Fruit fly (Drosophila melanogaster) whole organism, embryonic: ENCODE data around the gene CG18622.

Source experiments
- ATbp ChIP-seq: fragments of 200-800 bp; sonication (Bioruptor generic); optimal IDR thresholded peaks from 2 replicates; lab custom pipeline; 2017; ENCODE audit warnings: missing biosample characterization, mild to moderate bottlenecking, missing genetic modification characterization, missing genetic modification reagents
- Ada2b ChIP-seq: fragments of 200-800 bp; sonication (Bioruptor generic); IDR thresholded peaks from 2 replicates; pipeline ENCODE4 v1.3.6; 2022; ENCODE audit warnings: missing biosample characterization, missing genetic modification characterization
- Aef1 ChIP-seq: fragments of 200-800 bp; sonication (Bioruptor generic); IDR thresholded peaks from 3 replicates; pipeline ENCODE4 v1.3.6; 2022; ENCODE audit warnings: missing biosample characterization, missing genetic modification characterization
- Asciz ChIP-seq: fragments of 200-800 bp; sonication (Bioruptor generic); optimal IDR thresholded peaks from 2 replicates; lab custom pipeline; 2017; ENCODE audit warnings: missing biosample characterization, mild to moderate bottlenecking, missing genetic modification characterization, missing genetic modification reagents
- B-H1 ChIP-seq: fragments of 200-800 bp; sonication (Bioruptor generic); IDR thresholded peaks from 3 replicates; pipeline ENCODE4 v1.3.6; 2022; ENCODE audit warnings: missing biosample characterization, missing genetic modification characterization
- CG1024 ChIP-seq: fragments of 200-800 bp; sonication (Bioruptor generic); IDR thresholded peaks from 2 replicates; pipeline ENCODE4 v1.3.6; 2022; ENCODE audit warnings: missing biosample characterization, missing genetic modification characterization
- CG10274 ChIP-seq: fragments of 200-800 bp; sonication (Bioruptor generic); optimal IDR thresholded peaks from 3 replicates; lab custom pipeline; 2017; ENCODE audit warnings: missing biosample characterization, mild to moderate bottlenecking, missing genetic modification characterization
- CG10366 ChIP-seq: fragments of 200-800 bp; sonication (Bioruptor generic); IDR thresholded peaks from 2 replicates; pipeline ENCODE4 v1.3.6; 2022; ENCODE audit warnings: missing biosample characterization, missing genetic modification characterization
- CG11247 ChIP-seq: fragments of 200-800 bp; sonication (Bioruptor generic); IDR thresholded peaks from 2 replicates; pipeline ENCODE4 v1.3.6; 2022; ENCODE audit warnings: missing biosample characterization, missing genetic modification characterization
- CG14965 ChIP-seq: fragments of 200-800 bp; sonication (Bioruptor generic); optimal IDR thresholded peaks from 2 replicates; lab custom pipeline; 2016; ENCODE audit warnings: missing biosample characterization, missing genetic modification characterization, borderline replicate concordance
- CG15601 ChIP-seq: fragments of 200-800 bp; sonication (Bioruptor generic); optimal IDR thresholded peaks from 3 replicates; lab custom pipeline; 2019; ENCODE audit warnings: missing biosample characterization, mild to moderate bottlenecking, missing genetic modification characterization, moderate library complexity
- CG31224 ChIP-seq: fragments of 200-800 bp; sonication (Bioruptor generic); IDR thresholded peaks from 2 replicates; pipeline ENCODE4 v1.3.6; 2022; ENCODE audit warnings: missing biosample characterization, missing genetic modification characterization
- CG33557 ChIP-seq: fragments of 200-800 bp; sonication (Bioruptor generic); optimal IDR thresholded peaks from 2 replicates; lab custom pipeline; 2019; ENCODE audit warnings: missing biosample characterization, mild to moderate bottlenecking, missing genetic modification characterization, moderate library complexity
- CG3407 ChIP-seq: fragments of 200-800 bp; sonication (Bioruptor generic); optimal IDR thresholded peaks from 2 replicates; lab custom pipeline; 2018; ENCODE audit warnings: missing biosample characterization, mild to moderate bottlenecking, missing genetic modification characterization
- CG34376 ChIP-seq: fragments of 200-800 bp; sonication (Bioruptor generic); optimal IDR thresholded peaks from 2 replicates; lab custom pipeline; 2018; ENCODE audit warnings: missing biosample characterization, mild to moderate bottlenecking, missing genetic modification characterization
- CG5245 ChIP-seq: fragments of 200-800 bp; sonication (Bioruptor generic); optimal IDR thresholded peaks from 3 replicates; lab custom pipeline; 2016; ENCODE audit warnings: missing biosample characterization, missing genetic modification characterization
- CG6254 ChIP-seq: fragments of 200-800 bp; sonication (Bioruptor generic); optimal IDR thresholded peaks from 3 replicates; lab custom pipeline; 2017; ENCODE audit warnings: mild to moderate bottlenecking, missing biosample characterization, missing genetic modification reagents, missing genetic modification characterization
- CG6272 ChIP-seq: fragments of 200-800 bp; sonication (Bioruptor generic); IDR thresholded peaks from 2 replicates; pipeline ENCODE4 v1.3.6; 2022; ENCODE audit warnings: missing biosample characterization, missing genetic modification characterization
- CG6765 ChIP-seq: fragments of 200-800 bp; sonication (Bioruptor generic); optimal IDR thresholded peaks from 3 replicates; lab custom pipeline; 2017; ENCODE audit warnings: missing biosample characterization, mild to moderate bottlenecking, missing genetic modification characterization
- CG6791 ChIP-seq: fragments of 200-800 bp; sonication (Bioruptor generic); IDR thresholded peaks from 3 replicates; pipeline ENCODE4 v1.3.6; 2022; ENCODE audit warnings: missing biosample characterization, missing genetic modification characterization; ENCODE audit not compliant: partially characterized antibody
- CG7745 ChIP-seq: fragments of 200-800 bp; sonication (Bioruptor generic); optimal IDR thresholded peaks from 2 replicates; lab custom pipeline; 2018; ENCODE audit warnings: missing biosample characterization, mild to moderate bottlenecking, missing genetic modification characterization, moderate library complexity
- CG7786 ChIP-seq: fragments of 200-800 bp; sonication (Bioruptor generic); optimal IDR thresholded peaks from 2 replicates; lab custom pipeline; 2016; ENCODE audit warnings: missing biosample characterization, missing genetic modification characterization
- CG7963 ChIP-seq: fragments of 200-800 bp; sonication (Bioruptor generic); IDR thresholded peaks from 3 replicates; pipeline ENCODE4 v1.3.6; 2022; ENCODE audit warnings: missing biosample characterization, missing genetic modification characterization; ENCODE audit not compliant: partially characterized antibody
- CG9215 ChIP-seq: fragments of 200-800 bp; sonication (Bioruptor generic); IDR thresholded peaks from 2 replicates; pipeline ENCODE4 v1.3.6; 2022; ENCODE audit warnings: missing biosample characterization, missing genetic modification characterization
- E2f1 ChIP-seq: fragments of 200-800 bp; sonication (Bioruptor generic); IDR thresholded peaks from 2 replicates; pipeline ENCODE4 v1.3.6; 2022; ENCODE audit warnings: missing biosample characterization, missing genetic modification characterization
- ERR ChIP-seq: fragments of 200-800 bp; sonication (Bioruptor generic); optimal IDR thresholded peaks from 2 replicates; lab custom pipeline; 2016; ENCODE audit warnings: missing biosample characterization, missing genetic modification characterization
- Elba2 ChIP-seq: fragments of 200-800 bp; sonication (Bioruptor generic); optimal IDR thresholded peaks from 3 replicates; lab custom pipeline; 2016; ENCODE audit warnings: missing biosample characterization, missing genetic modification characterization
- Neu2 ChIP-seq: fragments of 200-800 bp; sonication (Bioruptor generic); optimal IDR thresholded peaks from 3 replicates; lab custom pipeline; 2016; ENCODE audit warnings: missing biosample characterization, missing genetic modification characterization, borderline replicate concordance
- Optix ChIP-seq: fragments of 200-800 bp; sonication (Bioruptor generic); IDR thresholded peaks from 3 replicates; pipeline ENCODE4 v1.3.6; 2022; ENCODE audit warnings: missing biosample characterization, missing genetic modification characterization
- Scr ChIP-seq: fragments of 200-800 bp; sonication (Bioruptor generic); IDR thresholded peaks from 2 replicates; pipeline ENCODE4 v1.3.6; 2022; ENCODE audit warnings: missing biosample characterization, missing genetic modification characterization; ENCODE audit not compliant: partially characterized antibody
- Xbp1 ChIP-seq: fragments of 200-800 bp; sonication (Bioruptor generic); optimal IDR thresholded peaks from 3 replicates; lab custom pipeline; 2016; ENCODE audit warnings: missing biosample characterization, mild to moderate bottlenecking, missing genetic modification characterization
- aop ChIP-seq: fragments of 200-800 bp; sonication (Bioruptor generic); IDR thresholded peaks from 2 replicates; pipeline ENCODE4 v1.3.6; 2022; ENCODE audit warnings: missing biosample characterization, missing genetic modification characterization
- cad ChIP-seq: fragments of >200 bp; optimal IDR thresholded peaks from 2 replicates; lab custom pipeline; 2017; ENCODE audit warnings: missing biosample characterization, missing genetic modification characterization
- cg ChIP-seq: fragments of 200-800 bp; sonication (Bioruptor generic); optimal IDR thresholded peaks from 3 replicates; lab custom pipeline; 2019; ENCODE audit warnings: missing biosample characterization, mild to moderate bottlenecking, missing genetic modification characterization, moderate library complexity
- chif ChIP-seq, 2 experiments: fragments of 200-800 bp; sonication (Bioruptor generic); optimal IDR thresholded peaks; 3 replicates each; lab custom pipeline; 2016; ENCODE audit warnings: missing biosample characterization in 2 of 2, missing genetic modification characterization in 2 of 2
- emc ChIP-seq: fragments of 200-800 bp; sonication (Bioruptor generic); optimal IDR thresholded peaks from 2 replicates; lab custom pipeline; 2016; ENCODE audit warnings: missing biosample characterization, missing genetic modification characterization
- exex ChIP-seq: fragments of 200-800 bp; sonication (Bioruptor generic); optimal IDR thresholded peaks from 4 replicates; lab custom pipeline; 2018; ENCODE audit warnings: missing biosample characterization, mild to moderate bottlenecking, missing genetic modification characterization, moderate library complexity
- fd102C ChIP-seq: fragments of 200-800 bp; sonication (Bioruptor generic); optimal IDR thresholded peaks from 2 replicates; lab custom pipeline; 2018; ENCODE audit warnings: missing biosample characterization, mild to moderate bottlenecking, missing genetic modification characterization, moderate library complexity
- gem ChIP-seq: fragments of 200-800 bp; sonication (Bioruptor generic); optimal IDR thresholded peaks from 2 replicates; lab custom pipeline; 2019; ENCODE audit warnings: missing biosample characterization, mild to moderate bottlenecking, missing genetic modification characterization, moderate library complexity
- hb ChIP-seq: fragments of 200-800 bp; sonication (Bioruptor generic); IDR thresholded peaks from 3 replicates; pipeline ENCODE4 v1.3.6; 2022; ENCODE audit warnings: missing biosample characterization, missing genetic modification characterization; ENCODE audit not compliant: partially characterized antibody
- kah ChIP-seq: fragments of 200-800 bp; sonication (Bioruptor generic); optimal IDR thresholded peaks from 2 replicates; lab custom pipeline; 2018; ENCODE audit warnings: missing biosample characterization, mild to moderate bottlenecking, missing genetic modification characterization
- mam ChIP-seq: fragments of 200-800 bp; sonication (Bioruptor generic); optimal IDR thresholded peaks from 3 replicates; lab custom pipeline; 2016; ENCODE audit warnings: missing biosample characterization, missing genetic modification characterization
- nerfin-1 ChIP-seq: fragments of 200-800 bp; sonication (Bioruptor generic); optimal IDR thresholded peaks from 3 replicates; lab custom pipeline; 2019; ENCODE audit warnings: missing biosample characterization, mild to moderate bottlenecking, missing genetic modification characterization, moderate library complexity
- org-1 ChIP-seq: fragments of 200-800 bp; sonication (Bioruptor generic); optimal IDR thresholded peaks from 2 replicates; lab custom pipeline; 2017; ENCODE audit warnings: missing biosample characterization, missing genetic modification characterization
- p53 ChIP-seq: fragments of 200-800 bp; sonication (Bioruptor generic); optimal IDR thresholded peaks from 2 replicates; lab custom pipeline; 2016; ENCODE audit warnings: missing biosample characterization, missing genetic modification characterization
- pfk ChIP-seq: fragments of 200-800 bp; sonication (Bioruptor generic); optimal IDR thresholded peaks from 2 replicates; lab custom pipeline; 2018; ENCODE audit warnings: missing biosample characterization, mild to moderate bottlenecking, missing genetic modification characterization, moderate library complexity
- sc ChIP-seq, 3 experiments: fragments of >200 bp in 2 of 3; fragments of 200-800 bp in 1 of 3; sonication (Bioruptor generic) in 1 of 3; optimal IDR thresholded peaks; 2 replicates in 2 of 3; 3 replicates in 1 of 3; lab custom pipeline; 2017; ENCODE audit warnings: mild to moderate bottlenecking in 1 of 3, missing biosample characterization in 1 of 3, missing genetic modification characterization in 1 of 3, missing genetic modification reagents in 1 of 3
- tup ChIP-seq: fragments of 200-800 bp; sonication (Bioruptor generic); optimal IDR thresholded peaks from 2 replicates; lab custom pipeline; 2016; ENCODE audit warnings: missing biosample characterization, mild to moderate bottlenecking, missing genetic modification characterization, moderate library complexity
- twi ChIP-seq: fragments of 200-800 bp; optimal IDR thresholded peaks from 2 replicates; lab custom pipeline; 2019; ENCODE audit warnings: missing biosample characterization, mild to moderate bottlenecking, missing genetic modification characterization, moderate library complexity

Gene CG18622

DNA sequence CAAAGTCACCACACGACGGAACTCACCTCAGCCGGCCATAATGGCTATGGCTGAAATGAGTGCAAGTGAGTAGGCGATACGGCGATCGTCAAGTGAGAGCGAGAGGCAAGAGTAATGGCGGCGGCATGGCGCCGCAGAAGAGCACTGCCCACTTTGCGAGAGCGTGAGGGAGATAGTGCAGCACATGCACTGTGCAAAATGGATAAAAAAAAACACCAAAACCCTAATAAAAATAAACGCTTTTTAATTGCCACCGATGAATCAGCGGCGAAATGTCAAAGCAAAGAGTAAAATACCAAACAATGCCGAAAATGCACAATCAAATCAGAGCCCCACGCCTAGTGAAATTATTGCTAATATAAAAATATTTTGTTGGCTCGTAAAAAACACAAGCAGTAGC lies 38.9 kb downstream of the CG18622 start (continued):
- TF ChIP-seq CG6765 (GFP tag; lab: Kevin White, UChicago): no peak
- peak; percentile 13 for TF ChIP-seq gem (tag; lab: Kevin White, UChicago)
- TF ChIP-seq CG34376 (GFP tag; lab: Kevin White, UChicago): no peak
- peak; percentile 27; the same call in 2 of the 3 replicates for TF ChIP-seq CG7963 (GFP tag; lab: Robert Waterston, UW)
- no peak for TF ChIP-seq sc (optimal IDR thresholded peaks at IDR 0.05; lab: Kevin White, UChicago)
- TF ChIP-seq sc (GFP tag; optimal IDR thresholded peaks at IDR 0.05; lab: Kevin White, UChicago): no peak
- TF ChIP-seq Aef1 (GFP tag; lab: Robert Waterston, UW): no peak
- no peak for TF ChIP-seq CG5245 (GFP tag; lab: Kevin White, UChicago)
- TF ChIP-seq cad: peak; percentile 57
- 0 out of 2 replicates have a peak, but pooled peaks have one; percentile 35 for TF ChIP-seq E2f1 (GFP tag; lab: Robert Waterston, UW)
- TF ChIP-seq Elba2 (GFP tag; lab: Kevin White, UChicago): no peak
- no peak for TF ChIP-seq CG31224 (GFP tag; lab: Robert Waterston, UW)
- no peak for TF ChIP-seq exex (tag; lab: Kevin White, UChicago)
- TF ChIP-seq CG6791 (GFP tag; lab: Robert Waterston, UW): peak; percentile 62; the same call in 1 of the 3 replicates
- 0 out of 3 replicates have a peak, but pooled peaks have one; percentile 48 for TF ChIP-seq Optix (GFP tag; lab: Robert Waterston, UW)
- TF ChIP-seq Scr (GFP tag; lab: Robert Waterston, UW): no peak
- peak; percentile 20 for TF ChIP-seq Xbp1 (GFP tag; lab: Kevin White, UChicago)
- TF ChIP-seq p53 (GFP tag; lab: Kevin White, UChicago): no peak
- TF ChIP-seq Asciz: no peak
- no peak for TF ChIP-seq ERR
- TF ChIP-seq Ada2b (GFP tag; lab: Robert Waterston, UW): 0 out of 2 replicates have a peak, but pooled peaks have one; percentile 30
- no peak for TF ChIP-seq CG6254 (GFP tag; lab: Kevin White, UChicago)
- TF ChIP-seq CG9215 (GFP tag; lab: Robert Waterston, UW): no peak
- TF ChIP-seq CG7786 (GFP tag; lab: Kevin White, UChicago): no peak
- TF ChIP-seq emc (GFP tag; lab: Kevin White, UChicago): no peak
- no peak for TF ChIP-seq CG3407 (GFP tag; lab: Kevin White, UChicago)
- no peak for TF ChIP-seq aop
- TF ChIP-seq CG7745: no peak
- no peak for TF ChIP-seq Neu2
- TF ChIP-seq org-1 (GFP tag; lab: Kevin White, UChicago): no peak
- TF ChIP-seq CG11247 (GFP tag; lab: Robert Waterston, UW): no peak
- no peak for TF ChIP-seq ATbp
- 0 out of 2 replicates have a peak, but pooled peaks have one; percentile 24 for TF ChIP-seq CG6272
- TF ChIP-seq B-H1 (GFP tag; lab: Robert Waterston, UW): peak; percentile 32; the same call in 1 of the 3 replicates
- no peak for TF ChIP-seq tup (GFP tag; lab: Kevin White, UChicago)
- TF ChIP-seq nerfin-1: no peak
- no peak for TF ChIP-seq CG14965 (GFP tag; lab: Kevin White, UChicago)
- peak; percentile 17; the same call in 1 of the 3 replicates for TF ChIP-seq hb (GFP tag; lab: Robert Waterston, UW)
- TF ChIP-seq fd102C (GFP tag; lab: Kevin White, UChicago): no peak
- peak; percentile 68 for TF ChIP-seq cg (GFP tag; lab: Kevin White, UChicago)
- TF ChIP-seq mam (GFP tag; lab: Kevin White, UChicago): no peak
- 0 out of 2 replicates have a peak, but pooled peaks have one; percentile 16 for TF ChIP-seq CG1024 (GFP tag; lab: Robert Waterston, UW)
- no peak for TF ChIP-seq CG15601 (tag; lab: Kevin White, UChicago)
- no peak for TF ChIP-seq CG33557 (GFP tag; lab: Kevin White, UChicago)
- TF ChIP-seq pfk (GFP tag; lab: Kevin White, UChicago): no peak
- TF ChIP-seq CG10366 (GFP tag; lab: Robert Waterston, UW): peak; percentile 47
- no peak for TF ChIP-seq chif (GFP tag; optimal IDR thresholded peaks at IDR 0.05; lab: Kevin White, UChicago)
- TF ChIP-seq kah: no peak
- TF ChIP-seq twi: peak; percentile 77
- TF ChIP-seq CG10274 (GFP tag; lab: Kevin White, UChicago): no peak
